Fruit fly (Drosophila melanogaster): ENCODE data around the gene chm.

Gene chm

DNA sequence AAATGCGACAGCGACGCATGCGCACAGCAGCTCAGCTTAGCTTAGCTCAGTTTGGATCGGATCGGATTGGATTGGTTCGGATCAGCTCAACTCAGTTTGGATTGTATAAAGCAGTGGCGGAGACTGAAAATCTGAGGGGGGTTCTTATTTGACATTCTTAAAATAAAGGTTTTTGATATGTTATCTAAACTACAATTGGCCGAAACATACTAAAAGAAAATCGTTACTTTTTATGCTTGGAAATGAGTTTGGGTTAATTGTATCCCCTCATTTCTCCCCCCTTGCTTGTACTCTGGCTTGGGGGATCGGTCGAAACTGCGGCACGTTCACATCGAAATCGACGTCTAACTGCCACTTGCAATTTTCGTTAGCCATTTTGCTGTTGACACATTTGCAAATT lies 36.1 kb upstream of the chm start (continued):
- TF ChIP-seq NC2α (GFP tag; optimal IDR thresholded peaks at IDR 0.05) (no peak), kay (GFP tag; optimal IDR thresholded peaks at IDR 0.05) (no peak), tin (GFP tag; optimal IDR thresholded peaks at IDR 0.05) (peak; percentile 6), Antp (GFP tag; optimal IDR thresholded peaks at IDR 0.05) (peak; percentile 27), hbn (GFP tag; IDR thresholded peaks at IDR 0.05; ENCODE audit: partially characterized antibody) (no peak), GATAe (GFP tag; conservative IDR thresholded peaks at IDR 0.05) (no peak), CG12219 (GFP tag; optimal IDR thresholded peaks at IDR 0.05) (peak; percentile 27), CG1602 (GFP tag; optimal IDR thresholded peaks at IDR 0.05) (no peak), CG15601 (tag; optimal IDR thresholded peaks at IDR 0.05) (no peak), CG11696 (GFP tag; IDR thresholded peaks at IDR 0.05) (no peak), Doc2 (GFP tag; IDR thresholded peaks at IDR 0.05) (no peak), br (optimal IDR thresholded peaks at IDR 0.05) (no peak), chif (GFP tag; optimal IDR thresholded peaks at IDR 0.05) (peak; percentile 22 to 23), CG4404 (GFP tag; IDR thresholded peaks at IDR 0.05) (no peak; the same call in 1 of the 2 replicates), inv (GFP tag; IDR thresholded peaks at IDR 0.05; ENCODE audit: partially characterized antibody) (no peak), az2 (GFP tag; optimal IDR thresholded peaks at IDR 0.05) (peak; percentile 2), Oaz (GFP tag; IDR thresholded peaks at IDR 0.05) (peak; percentile 39; the same call in 1 of the 2 replicates), kni (GFP tag; optimal IDR thresholded peaks at IDR 0.05) (no peak), usp (GFP tag; optimal IDR thresholded peaks at IDR 0.05) (no peak), CG12236 (GFP tag; optimal IDR thresholded peaks at IDR 0.05) (no peak), CG3281 (GFP tag; optimal IDR thresholded peaks at IDR 0.05) (no peak), dysf (GFP tag; IDR thresholded peaks at IDR 0.05) (peak; percentile 55; the same call in 2 of the 3 replicates), NK7.1 (GFP tag; optimal IDR thresholded peaks at IDR 0.05) (no peak), CG1647 (GFP tag; optimal IDR thresholded peaks at IDR 0.05) (no peak), H2.0 (GFP tag; IDR thresholded peaks at IDR 0.05) (peak; percentile 58), ato (GFP tag; IDR thresholded peaks at IDR 0.05; ENCODE audit: partially characterized antibody) (no peak), CG14050 (GFP tag; IDR thresholded peaks at IDR 0.05) (no peak), exex (tag; optimal IDR thresholded peaks at IDR 0.05) (no peak), CG6272 (GFP tag; IDR thresholded peaks at IDR 0.05) (peak; percentile 17; the same call in 1 of the 2 replicates), Dad (GFP tag; optimal IDR thresholded peaks at IDR 0.05) (no peak), Ssrp (tag; optimal IDR thresholded peaks at IDR 0.05) (no peak), Abd-B (GFP tag; optimal IDR thresholded peaks at IDR 0.05) (peak; percentile 27), lola (GFP tag; optimal IDR thresholded peaks at IDR 0.05) (no peak), Rfx (GFP tag; IDR thresholded peaks at IDR 0.05) (peak; percentile 49), CG10321 (GFP tag; IDR thresholded peaks at IDR 0.05) (no peak), CG34422 (GFP tag; IDR thresholded peaks at IDR 0.05) (peak; percentile 16; the same call in 1 of the 3 replicates), CG2889 (GFP tag; IDR thresholded peaks at IDR 0.05) (no peak), ash1 (GFP tag; optimal IDR thresholded peaks at IDR 0.05) (no peak), Nf-YA (GFP tag; IDR thresholded peaks at IDR 0.05) (0 out of 2 replicates have a peak, but pooled peaks have one; percentile 7), sisA (GFP tag; IDR thresholded peaks at IDR 0.05) (peak; percentile 50), CG12071 (GFP tag; optimal IDR thresholded peaks at IDR 0.05) (no peak)

DNA sequence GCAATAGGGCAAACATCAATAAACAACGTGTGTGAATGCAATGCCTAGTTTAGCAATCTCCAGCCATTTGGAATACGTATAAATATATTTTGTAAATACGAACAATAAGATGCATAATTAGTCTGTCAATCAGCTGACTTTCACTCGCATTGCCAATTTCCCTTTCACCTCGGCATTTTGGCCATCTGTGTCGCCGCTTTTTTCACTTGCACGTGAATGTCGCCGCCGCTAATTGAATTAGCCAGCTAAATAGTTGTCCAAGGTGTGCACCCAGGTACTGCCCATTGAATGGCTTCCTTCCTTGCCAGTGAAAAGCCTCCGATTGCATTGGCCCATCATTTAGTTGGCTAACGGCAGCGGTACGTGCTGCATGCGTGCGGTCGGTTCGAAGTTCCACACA lies 34.8 kb upstream of the chm start, which contains the start of gene ninaC:
TSS of gene ninaC (plus strand) at position 301 of the 400 bp plus-strand sequence.
- TF ChIP-seq dysf (GFP tag; IDR thresholded peaks at IDR 0.05): no peak
- TF ChIP-seq Dref (GFP tag; IDR thresholded peaks at IDR 0.05): no peak
- no peak for TF ChIP-seq CG4328 (GFP tag; optimal IDR thresholded peaks at IDR 0.05)
- TF ChIP-seq CG8924 (tag; optimal IDR thresholded peaks at IDR 0.05): no peak

Data from whole organism, embryonic.